Fruit fly (Drosophila melanogaster): Measurements from ENCODE around the gene Nt5a.

Nt5a gene

DNA sequence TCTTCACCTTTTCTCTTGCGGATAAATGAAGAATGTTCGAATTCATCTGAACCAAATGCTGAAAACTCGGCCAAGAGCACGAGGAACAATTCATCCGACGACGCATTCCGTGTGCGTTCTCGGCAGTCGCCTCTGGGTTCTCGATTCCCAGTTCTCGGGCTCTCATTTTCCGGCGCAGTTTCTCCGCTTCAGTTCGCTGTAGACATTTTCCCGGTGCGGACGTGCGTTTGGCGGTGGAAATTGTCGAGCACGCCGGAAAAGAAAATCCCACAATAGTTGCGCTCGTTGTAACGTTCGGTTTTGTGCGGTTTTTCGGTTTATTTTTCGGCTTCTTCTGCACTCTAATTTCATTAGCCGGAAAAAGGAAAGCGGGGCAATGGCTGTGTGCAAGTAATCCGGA lies 31.5 kb downstream of the Nt5a start, which contains the start of gene CG32333 (continued):
- TF ChIP-seq Trl (optimal IDR thresholded peaks at IDR 0.05) (peak; percentile 42 to 68), Trl (GFP tag; optimal IDR thresholded peaks at IDR 0.05) (no peak), dysf (GFP tag; IDR thresholded peaks at IDR 0.05) (no peak), CG42726 (GFP tag; IDR thresholded peaks at IDR 0.05; ENCODE audit: partially characterized antibody) (peak; percentile 45; the same call in 1 of the 2 replicates), abd-A (tag; optimal IDR thresholded peaks at IDR 0.05) (peak; percentile 2), Opbp (GFP tag; IDR thresholded peaks at IDR 0.05; ENCODE audit: partially characterized antibody) (no peak), BtbVII (GFP tag; optimal IDR thresholded peaks at IDR 0.05) (no peak), CG12769 (tag; optimal IDR thresholded peaks at IDR 0.05) (peak; percentile 28), Abd-B (GFP tag; optimal IDR thresholded peaks at IDR 0.05) (no peak), Jarid2 (GFP tag; optimal IDR thresholded peaks at IDR 0.05) (peak; percentile 45), CG3163 (GFP tag; optimal IDR thresholded peaks at IDR 0.05) (peak; percentile 71)

DNA sequence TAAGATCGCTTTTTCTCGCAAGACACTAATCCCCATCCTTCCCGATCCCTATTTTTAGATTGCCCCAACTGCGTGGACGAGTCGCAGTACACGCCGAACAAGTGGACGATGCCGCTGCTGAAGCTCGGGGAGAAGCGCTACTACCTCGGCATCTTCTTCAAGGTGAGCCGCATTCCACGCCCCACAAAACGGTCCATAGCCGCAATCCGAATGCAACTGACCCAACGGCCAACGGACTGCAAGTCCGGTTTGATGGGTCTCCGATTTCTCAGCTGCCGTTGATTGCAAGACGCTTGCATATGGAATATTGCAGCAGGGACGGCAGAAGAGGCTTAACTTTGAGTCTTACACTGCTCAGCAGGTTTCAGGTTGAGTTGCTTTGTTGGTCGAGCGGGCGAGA lies 38.2 kb downstream of the Nt5a start:
- TF ChIP-seq CG10267 (tag; optimal IDR thresholded peaks at IDR 0.05) (no peak), ato (GFP tag; IDR thresholded peaks at IDR 0.05; ENCODE audit: partially characterized antibody) (0 out of 2 replicates have a peak, but pooled peaks have one; percentile 21), CG14860 (GFP tag; IDR thresholded peaks at IDR 0.05; ENCODE audit: partially characterized antibody) (0 out of 3 replicates have a peak, but pooled peaks have one; percentile 10), sd (tag; optimal IDR thresholded peaks at IDR 0.05) (peak; percentile 85), CG2875 (GFP tag; optimal IDR thresholded peaks at IDR 0.05) (no peak), klu (GFP tag; IDR thresholded peaks at IDR 0.05) (no peak), CG10209 (GFP tag; optimal IDR thresholded peaks at IDR 0.05) (no peak), Drgx (GFP tag; IDR thresholded peaks at IDR 0.05) (0 out of 2 replicates have a peak, but pooled peaks have one; percentile 29), zen (tag; optimal IDR thresholded peaks at IDR 0.05) (no peak)

DNA sequence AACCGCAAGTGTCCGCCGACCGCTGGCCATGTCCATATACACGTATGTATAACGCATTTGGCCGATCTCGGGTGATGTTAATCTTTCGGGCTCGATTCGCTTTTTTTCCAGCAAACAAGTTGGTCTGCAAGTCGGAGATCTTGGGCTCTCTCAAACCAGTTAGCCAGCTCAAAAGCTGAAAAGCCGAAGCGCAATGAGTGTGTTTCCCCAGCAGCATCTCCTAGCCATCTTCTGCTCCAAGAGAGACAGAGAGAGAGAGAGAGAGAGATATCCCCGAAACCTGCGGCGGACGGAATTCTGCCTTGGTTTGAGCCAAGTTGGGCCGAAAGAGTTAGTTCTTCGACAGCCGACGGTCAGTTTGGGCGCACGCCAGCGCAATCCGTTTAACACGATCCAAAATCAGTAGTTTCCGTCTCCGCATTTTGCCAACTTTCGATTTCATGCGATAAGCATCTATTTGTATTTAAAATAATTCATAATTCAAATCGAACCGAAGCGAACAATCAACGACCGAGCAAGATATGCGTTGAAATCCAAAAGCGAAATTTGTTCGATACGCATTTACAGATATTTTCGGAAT lies 41.7 kb downstream of the Nt5a start:
- no peak for TF ChIP-seq lbe (GFP tag; optimal IDR thresholded peaks at IDR 0.05)
- TF ChIP-seq Hr39 (optimal IDR thresholded peaks at IDR 0.05), result no peak
- no peak for TF ChIP-seq CG17912 (GFP tag; optimal IDR thresholded peaks at IDR 0.05)
- no peak for TF ChIP-seq Dref (GFP tag; IDR thresholded peaks at IDR 0.05)
- TF ChIP-seq Hmx (GFP tag; optimal IDR thresholded peaks at IDR 0.05), result no peak
- no peak for TF ChIP-seq CG43689 (GFP tag; IDR thresholded peaks at IDR 0.05)
- TF ChIP-seq ken (GFP tag; IDR thresholded peaks at IDR 0.05), result no peak
- no peak for TF ChIP-seq CG2116 (GFP tag; optimal IDR thresholded peaks at IDR 0.05)
- no peak for TF ChIP-seq CG34422 (GFP tag; IDR thresholded peaks at IDR 0.05)
- TF ChIP-seq slp2 (GFP tag; optimal IDR thresholded peaks at IDR 0.05), result no peak
- TF ChIP-seq CG10654 (GFP tag; optimal IDR thresholded peaks at IDR 0.05), result no peak
- no peak for TF ChIP-seq otp (GFP tag; IDR thresholded peaks at IDR 0.05)
- TF ChIP-seq CG9876 (GFP tag; optimal IDR thresholded peaks at IDR 0.05), result no peak
- TF ChIP-seq CG12769 (tag; optimal IDR thresholded peaks at IDR 0.05), result peak; percentile 65
- no peak for TF ChIP-seq knrl (GFP tag; IDR thresholded peaks at IDR 0.05; ENCODE audit: partially characterized antibody)
- TF ChIP-seq Dfd (GFP tag; optimal IDR thresholded peaks at IDR 0.05), result no peak
- peak; percentile 90 for TF ChIP-seq CG5180 (GFP tag; optimal IDR thresholded peaks at IDR 0.05)
- TF ChIP-seq CG6683 (GFP tag; optimal IDR thresholded peaks at IDR 0.05), result no peak
- no peak for TF ChIP-seq pb (GFP tag; optimal IDR thresholded peaks at IDR 0.05)
- 0 out of 3 replicates have a peak, but pooled peaks have one; percentile 8 for TF ChIP-seq CG11695 (GFP tag; IDR thresholded peaks at IDR 0.05)
- no peak for TF ChIP-seq CG7556 (GFP tag; optimal IDR thresholded peaks at IDR 0.05)
- TF ChIP-seq CG4424 (GFP tag; optimal IDR thresholded peaks at IDR 0.05), result no peak
- TF ChIP-seq ap (GFP tag; IDR thresholded peaks at IDR 0.05), result no peak
- TF ChIP-seq sd (tag; optimal IDR thresholded peaks at IDR 0.05), result peak; percentile 10
- TF ChIP-seq seq (GFP tag; IDR thresholded peaks at IDR 0.05), result no peak
- TF ChIP-seq CG8290 (GFP tag; optimal IDR thresholded peaks at IDR 0.05), result no peak
- no peak for TF ChIP-seq CG8290 (tag; optimal IDR thresholded peaks at IDR 0.05)
- no peak for TF ChIP-seq repo (GFP tag; optimal IDR thresholded peaks at IDR 0.05)
- TF ChIP-seq run (tag; optimal IDR thresholded peaks at IDR 0.05), result no peak
- TF ChIP-seq HHEX (GFP tag; optimal IDR thresholded peaks at IDR 0.05), result no peak
- TF ChIP-seq stwl (tag; optimal IDR thresholded peaks at IDR 0.05), result no peak
